Worm (Caenorhabditis elegans) whole organism, L4/young adult: Measurements from ENCODE around the gene F09F9.2.

Source experiments
- W03F9.2 ChIP-seq: fragments of 150-350 bp; optimal IDR thresholded peaks from 2 replicates; lab custom pipeline; 2014; ENCODE audit warnings: missing biosample characterization, missing genetic modification characterization
- dao-5 ChIP-seq: sonication (generic microtip); optimal IDR thresholded peaks from 2 replicates; lab custom pipeline; 2016; ENCODE audit warnings: missing genotype, missing genetic modification characterization, moderate library complexity, missing compliant biosample characterization

DNA sequence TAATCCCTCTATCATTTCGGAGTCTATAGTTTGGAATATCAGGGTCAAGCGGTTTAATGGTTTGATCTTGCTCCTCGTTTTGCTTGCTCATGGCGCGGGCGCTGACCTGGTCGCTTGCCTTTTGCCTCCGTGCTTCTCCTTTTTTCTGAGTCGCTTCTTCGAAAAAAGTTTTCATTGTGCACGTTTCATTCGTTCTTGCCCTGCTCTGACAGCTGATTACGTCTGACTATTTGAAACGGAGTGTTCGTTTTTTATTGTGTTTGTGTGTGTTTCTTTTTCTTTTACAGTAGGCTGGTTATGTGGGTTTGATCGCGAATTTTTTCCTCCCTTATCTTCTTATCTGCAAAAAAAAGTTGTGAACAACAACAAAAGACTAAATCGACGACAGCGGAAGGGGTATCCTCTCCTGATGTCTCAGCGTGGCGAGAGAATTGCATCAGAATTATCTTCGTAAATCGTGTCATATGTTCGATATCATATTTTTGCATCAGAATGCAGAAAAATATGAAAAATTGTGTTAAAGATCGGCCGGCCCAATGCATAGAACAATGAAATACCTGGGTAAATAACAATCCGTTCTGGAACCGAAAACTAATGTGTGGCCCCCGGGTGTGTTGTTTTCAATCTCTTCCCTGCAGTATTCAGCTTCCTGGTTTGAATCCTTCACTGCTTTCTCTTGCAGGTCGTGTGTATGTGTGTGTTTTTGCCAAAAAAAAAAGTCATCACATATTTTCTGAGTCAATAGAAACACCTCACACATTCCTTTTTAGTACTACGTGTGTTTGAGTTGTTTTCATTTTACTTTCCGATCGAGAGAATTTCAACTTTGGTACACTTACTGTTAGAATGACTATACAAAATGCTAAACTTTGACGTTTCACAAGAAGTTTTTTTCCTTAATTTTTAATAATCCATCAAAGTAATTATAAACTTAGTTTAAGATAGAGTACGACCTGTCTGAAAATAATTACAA, 28.6 kb upstream of the F09F9.2 start, which contains the start of gene ZK470.4:
- TF ChIP-seq dao-5 (no peak), W03F9.2 (tag; lab: Kevin White, UChicago) (peak; percentile 11)
